Fruit fly (Drosophila melanogaster) whole organism, embryonic: ENCODE results near the gene CG43796.

ENCODE experiments used
- Awh ChIP-seq: fragments of 200-800 bp; sonication (Bioruptor generic); IDR thresholded peaks from 2 replicates; pipeline ENCODE4, ENCODE4 v1.3.6; 2022; ENCODE audit warnings: missing biosample characterization, missing genetic modification characterization
- CG12659 ChIP-seq: fragments of 200-800 bp; sonication (Bioruptor generic); optimal IDR thresholded peaks from 3 replicates; lab custom pipeline; 2017; ENCODE audit warnings: mild to moderate bottlenecking, missing biosample characterization, missing genetic modification reagents, missing genetic modification characterization
- CG14667 ChIP-seq: fragments of 200-800 bp; sonication (Bioruptor generic); IDR thresholded peaks from 2 replicates; pipeline ENCODE4 v1.3.6; 2022; ENCODE audit warnings: missing biosample characterization, missing genetic modification characterization
- CG15011 ChIP-seq: fragments of 200-800 bp; sonication (Bioruptor generic); optimal IDR thresholded peaks from 3 replicates; lab custom pipeline; 2018; ENCODE audit warnings: missing biosample characterization, mild to moderate bottlenecking, missing genetic modification characterization
- CG15479 ChIP-seq: fragments of 200-800 bp; sonication (Bioruptor generic); optimal IDR thresholded peaks from 3 replicates; lab custom pipeline; 2019; ENCODE audit warnings: missing biosample characterization, mild to moderate bottlenecking, missing genetic modification characterization, moderate library complexity
- CG17328 ChIP-seq: fragments of 200-800 bp; sonication (Bioruptor generic); IDR thresholded peaks from 2 replicates; pipeline ENCODE4 v1.3.6; 2022; ENCODE audit warnings: missing biosample characterization, missing genetic modification characterization
- CG17385 ChIP-seq: fragments of 200-800 bp; sonication (Bioruptor generic); optimal IDR thresholded peaks from 3 replicates; lab custom pipeline; 2018; ENCODE audit warnings: missing biosample characterization, mild to moderate bottlenecking, missing genetic modification characterization
- CG17612 ChIP-seq: fragments of 200-800 bp; sonication (Bioruptor generic); IDR thresholded peaks from 2 replicates; pipeline ENCODE4 v1.3.6; 2022; ENCODE audit warnings: missing biosample characterization, missing genetic modification characterization
- CG18476 ChIP-seq: fragments of 200-800 bp; sonication (Bioruptor generic); optimal IDR thresholded peaks from 2 replicates; lab custom pipeline; 2016; ENCODE audit warnings: missing biosample characterization, mild to moderate bottlenecking, missing genetic modification characterization
- CG2120 ChIP-seq: fragments of 200-800 bp; sonication (Bioruptor generic); optimal IDR thresholded peaks from 3 replicates; lab custom pipeline; 2016; ENCODE audit warnings: missing biosample characterization, missing genetic modification characterization
- CG2129 ChIP-seq: fragments of 200-800 bp; sonication (Bioruptor generic); IDR thresholded peaks from 2 replicates; pipeline ENCODE4 v1.3.6; 2022; ENCODE audit warnings: missing biosample characterization, missing genetic modification characterization; ENCODE audit not compliant: partially characterized antibody
- CG31365 ChIP-seq: fragments of 200-800 bp; sonication (Bioruptor generic); optimal IDR thresholded peaks from 2 replicates; lab custom pipeline; 2018; ENCODE audit warnings: missing biosample characterization, mild to moderate bottlenecking, missing genetic modification characterization
- CG32532 ChIP-seq: fragments of 200-800 bp; sonication (Bioruptor generic); IDR thresholded peaks from 2 replicates; pipeline ENCODE4 v1.3.6; 2022; ENCODE audit warnings: missing biosample characterization, missing genetic modification characterization
- CG32767 ChIP-seq: fragments of 200-800 bp; sonication (Bioruptor generic); IDR thresholded peaks from 2 replicates; pipeline ENCODE4 v1.3.6; 2022; ENCODE audit warnings: missing biosample characterization, missing genetic modification characterization
- CG34376 ChIP-seq: fragments of 200-800 bp; sonication (Bioruptor generic); optimal IDR thresholded peaks from 2 replicates; lab custom pipeline; 2018; ENCODE audit warnings: missing biosample characterization, mild to moderate bottlenecking, missing genetic modification characterization
- CG4328 ChIP-seq: fragments of 200-800 bp; sonication (Bioruptor generic); optimal IDR thresholded peaks from 3 replicates; lab custom pipeline; 2017; ENCODE audit warnings: missing biosample characterization, missing genetic modification reagents, missing genetic modification characterization
- CG6689 ChIP-seq: fragments of 200-800 bp; sonication (Bioruptor generic); IDR thresholded peaks from 2 replicates; pipeline ENCODE4 v1.3.6; 2022; ENCODE audit warnings: missing biosample characterization, missing genetic modification characterization
- CG6765 ChIP-seq: fragments of 200-800 bp; sonication (Bioruptor generic); optimal IDR thresholded peaks from 3 replicates; lab custom pipeline; 2017; ENCODE audit warnings: missing biosample characterization, mild to moderate bottlenecking, missing genetic modification characterization
- CG7928 ChIP-seq: fragments of 200-800 bp; sonication (Bioruptor generic); optimal IDR thresholded peaks from 2 replicates; lab custom pipeline; 2017; ENCODE audit warnings: missing biosample characterization, mild to moderate bottlenecking, missing genetic modification characterization
- CG8924 ChIP-seq: fragments of 200-800 bp; optimal IDR thresholded peaks from 3 replicates; lab custom pipeline; 2019; ENCODE audit warnings: missing biosample characterization, mild to moderate bottlenecking, missing genetic modification characterization, moderate library complexity
- Ets65A ChIP-seq: fragments of 200-800 bp; sonication (Bioruptor generic); peaks from one replicate; lab custom pipeline; 2016; ENCODE audit warnings: missing biosample characterization, missing genetic modification characterization
- GATAe ChIP-seq: fragments of 200-800 bp; sonication (Bioruptor generic); conservative IDR thresholded peaks from 2 replicates; pipeline ENCODE4 v1.3.6; 2022; ENCODE audit warnings: missing biosample characterization, missing genetic modification characterization
- HLH4C ChIP-seq: fragments of 200-800 bp; sonication (Bioruptor generic); IDR thresholded peaks from 3 replicates; pipeline ENCODE4 v1.3.6; 2022; ENCODE audit warnings: missing biosample characterization, missing genetic modification characterization; ENCODE audit not compliant: partially characterized antibody
- HLH54F ChIP-seq: fragments of 200-800 bp; sonication (Bioruptor generic); optimal IDR thresholded peaks from 3 replicates; lab custom pipeline; 2016; ENCODE audit warnings: missing biosample characterization, missing genetic modification characterization
- HmgD ChIP-seq: fragments of 200-800 bp; sonication (Bioruptor generic); optimal IDR thresholded peaks from 3 replicates; lab custom pipeline; 2016; ENCODE audit warnings: missing biosample characterization, missing genetic modification characterization
- Hmr ChIP-seq: fragments of 200-800 bp; sonication (Bioruptor generic); optimal IDR thresholded peaks from 3 replicates; lab custom pipeline; 2017; ENCODE audit warnings: mild to moderate bottlenecking, missing biosample characterization, missing genetic modification reagents, missing genetic modification characterization
- Hr78 ChIP-seq, 2 experiments: fragments of 200-800 bp in 1 of 2; fragments of >200 bp in 1 of 2; sonication (Bioruptor generic) in 1 of 2; optimal IDR thresholded peaks; 2 replicates each; lab custom pipeline; 2017 to 2019; ENCODE audit warnings: missing biosample characterization in 2 of 2, missing genetic modification characterization in 2 of 2, mild to moderate bottlenecking in 1 of 2, moderate library complexity in 1 of 2
- NC2α ChIP-seq: fragments of 200-800 bp; sonication (Bioruptor generic); optimal IDR thresholded peaks from 2 replicates; lab custom pipeline; 2016; ENCODE audit warnings: missing biosample characterization, missing genetic modification characterization
- Oaz ChIP-seq: fragments of 200-800 bp; sonication (Bioruptor generic); IDR thresholded peaks from 2 replicates; pipeline ENCODE4 v1.3.6; 2022; ENCODE audit warnings: missing biosample characterization, missing genetic modification characterization
- Oli ChIP-seq: fragments of 200-800 bp; sonication (Bioruptor generic); optimal IDR thresholded peaks from 2 replicates; lab custom pipeline; 2018; ENCODE audit warnings: missing biosample characterization, mild to moderate bottlenecking, missing genetic modification characterization, moderate library complexity
- Trl ChIP-seq, 3 experiments: fragments of >200 bp in 2 of 3; fragments of 200-800 bp in 1 of 3; sonication (Bioruptor generic) in 1 of 3; optimal IDR thresholded peaks; 2 replicates in 1 of 3; 3 replicates in 2 of 3; lab custom pipeline; 2016 to 2017; ENCODE audit warnings: missing biosample characterization in 1 of 3, missing genetic modification characterization in 1 of 3
- bowl ChIP-seq: fragments of 200-800 bp; sonication (Bioruptor generic); IDR thresholded peaks from 2 replicates; pipeline ENCODE4 v1.3.6; 2022; ENCODE audit warnings: missing biosample characterization, missing genetic modification characterization
- chif ChIP-seq, 2 experiments: fragments of 200-800 bp; sonication (Bioruptor generic); optimal IDR thresholded peaks; 3 replicates each; lab custom pipeline; 2016; ENCODE audit warnings: missing biosample characterization in 2 of 2, missing genetic modification characterization in 2 of 2
- chn ChIP-seq: fragments of 200-800 bp; sonication (Bioruptor generic); optimal IDR thresholded peaks from 2 replicates; lab custom pipeline; 2016; ENCODE audit warnings: missing biosample characterization, missing genetic modification characterization
- exex ChIP-seq: fragments of 200-800 bp; sonication (Bioruptor generic); optimal IDR thresholded peaks from 4 replicates; lab custom pipeline; 2018; ENCODE audit warnings: missing biosample characterization, mild to moderate bottlenecking, missing genetic modification characterization, moderate library complexity
- grn ChIP-seq: fragments of 200-800 bp; sonication (Bioruptor generic); optimal IDR thresholded peaks from 3 replicates; lab custom pipeline; 2017; ENCODE audit warnings: missing biosample characterization, missing genetic modification characterization
- hkb ChIP-seq, 2 experiments: fragments of 200-800 bp in 1 of 2; fragments of >200 bp in 1 of 2; sonication (Bioruptor generic) in 1 of 2; IDR thresholded peaks in 1 of 2; optimal IDR thresholded peaks in 1 of 2; 2 replicates each; pipeline versions ENCODE4 v1.3.6 to Lab custom; 2017 to 2022; ENCODE audit warnings: missing biosample characterization in 1 of 2, missing genetic modification characterization in 1 of 2
- mirr ChIP-seq: fragments of 200-800 bp; sonication (Bioruptor generic); optimal IDR thresholded peaks from 3 replicates; lab custom pipeline; 2018; ENCODE audit warnings: missing biosample characterization, mild to moderate bottlenecking, missing genetic modification characterization
- peb ChIP-seq: fragments of 200-800 bp; sonication (Bioruptor generic); IDR thresholded peaks from 2 replicates; pipeline ENCODE4 v1.3.6; 2022; ENCODE audit warnings: missing biosample characterization, missing genetic modification characterization
- schlank ChIP-seq: fragments of 200-800 bp; sonication (Bioruptor generic); optimal IDR thresholded peaks from 2 replicates; lab custom pipeline; 2018; ENCODE audit warnings: missing biosample characterization, mild to moderate bottlenecking, missing genetic modification characterization
- sd ChIP-seq: fragments of 200-800 bp; sonication (Bioruptor generic); optimal IDR thresholded peaks from 3 replicates; lab custom pipeline; 2018; ENCODE audit warnings: missing biosample characterization, mild to moderate bottlenecking, missing genetic modification characterization, moderate library complexity
- sisA ChIP-seq: fragments of 200-800 bp; sonication (Bioruptor generic); IDR thresholded peaks from 2 replicates; pipeline ENCODE4 v1.3.6; 2022; ENCODE audit warnings: missing biosample characterization, missing genetic modification characterization
- slbo ChIP-seq: fragments of 200-800 bp; sonication (Bioruptor generic); IDR thresholded peaks from 2 replicates; pipeline ENCODE4 v1.3.6; 2022; ENCODE audit warnings: missing biosample characterization, missing genetic modification characterization
- slp2 ChIP-seq: fragments of 200-800 bp; sonication (Bioruptor generic); optimal IDR thresholded peaks from 2 replicates; lab custom pipeline; 2016; ENCODE audit warnings: missing biosample characterization, missing genetic modification characterization
- sna ChIP-seq: fragments of 200-800 bp; sonication (Bioruptor generic); IDR thresholded peaks from 2 replicates; pipeline ENCODE4 v1.3.6; 2022; ENCODE audit warnings: missing biosample characterization, missing genetic modification characterization; ENCODE audit not compliant: partially characterized antibody
- sr ChIP-seq: fragments of 200-800 bp; sonication (Bioruptor generic); IDR thresholded peaks from 3 replicates; pipeline ENCODE4 v1.3.6; 2022; ENCODE audit warnings: missing biosample characterization, missing genetic modification characterization
- tio ChIP-seq: fragments of 200-800 bp; sonication (Bioruptor generic); optimal IDR thresholded peaks from 2 replicates; lab custom pipeline; 2017; ENCODE audit warnings: missing biosample characterization, missing genetic modification characterization, inconsistent platforms
- vnd ChIP-seq: fragments of 200-800 bp; sonication (Bioruptor generic); IDR thresholded peaks from 3 replicates; pipeline ENCODE4 v1.3.6; 2022; ENCODE audit warnings: missing biosample characterization, missing genetic modification characterization; ENCODE audit not compliant: partially characterized antibody

CG43796 gene

DNA sequence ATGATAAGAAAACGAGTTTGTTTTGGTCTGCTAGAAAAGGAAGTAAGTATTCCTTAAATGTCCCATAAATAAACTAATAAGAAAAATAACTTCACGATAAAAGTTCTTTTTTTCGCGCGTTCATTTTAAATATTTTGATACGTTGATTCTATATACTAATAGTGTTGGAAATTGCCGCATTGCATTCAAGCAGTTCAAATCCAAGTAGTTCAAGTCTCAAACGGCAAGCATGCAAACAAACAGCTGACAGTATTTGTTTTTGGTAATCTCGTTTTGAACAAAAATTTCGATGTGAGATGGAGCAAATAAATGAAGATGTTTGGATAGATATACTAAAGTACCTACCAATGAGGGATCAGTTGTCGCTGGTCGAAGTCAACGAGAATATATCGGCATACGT is 6.6 kb downstream of the CG43796 start, which contains the start of gene CG13088 (continued):
- TF ChIP-seq Trl (optimal IDR thresholded peaks at IDR 0.05; lab: Kevin White, UChicago), result no peak
- TF ChIP-seq Trl (GFP tag; optimal IDR thresholded peaks at IDR 0.05; lab: Kevin White, UChicago), result peak; percentile 33
- no peak for TF ChIP-seq CG17612 (GFP tag; lab: Robert Waterston, UW)
- TF ChIP-seq HLH54F (GFP tag; lab: Kevin White, UChicago), result peak; percentile 55
- TF ChIP-seq CG31365 (tag; lab: Kevin White, UChicago), result peak; percentile 99

- TF ChIP-seq CG2120 (GFP tag; lab: Kevin White, UChicago) (no peak), Oaz (no peak), HLH4C (no peak), CG32532 (GFP tag; lab: Robert Waterston, UW) (no peak), peb (GFP tag; lab: Robert Waterston, UW) (no peak), grn (GFP tag; lab: Kevin White, UChicago) (no peak), CG32767 (no peak), hkb (optimal IDR thresholded peaks at IDR 0.05; lab: Kevin White, UChicago) (no peak), hkb (GFP tag; IDR thresholded peaks at IDR 0.05; lab: Robert Waterston, UW) (no peak), CG8924 (no peak), bowl (GFP tag; lab: Robert Waterston, UW) (no peak), CG6689 (no peak), tio (GFP tag; lab: Kevin White, UChicago) (no peak), sisA (no peak), CG17385 (no peak), chn (GFP tag; lab: Kevin White, UChicago) (no peak), CG7928 (GFP tag; lab: Kevin White, UChicago) (no peak), Hmr (GFP tag; lab: Kevin White, UChicago) (no peak), Hr78 (GFP tag; optimal IDR thresholded peaks at IDR 0.05; lab: Kevin White, UChicago) (no peak), CG6765 (no peak)
These were observed 8.3 kb downstream of the CG43796 start, which contains the start of gene CG43400 for dm6 chr2L:8490439-8490838. CG43400 (plus strand) TSS chr2L:8490739.

dm6 chr2L:8496269-8496668 is 14.1 kb downstream of the CG43796 start, which contains the start of gene Bace:
Bace (minus strand) TSS chr2L:8496307.
- TF ChIP-seq sd (tag; lab: Kevin White, UChicago), result peak; percentile 53
- no peak for TF ChIP-seq sna
- TF ChIP-seq exex, result peak; percentile 93
- no peak for TF ChIP-seq Awh (GFP tag; lab: Robert Waterston, UW)
- no peak for TF ChIP-seq CG17328
- TF ChIP-seq CG34376, result peak; percentile 85
- no peak for TF ChIP-seq schlank (tag; lab: Kevin White, UChicago)
- peak; percentile 70 for TF ChIP-seq mirr
- TF ChIP-seq CG12659 (GFP tag; lab: Kevin White, UChicago), result no peak
- TF ChIP-seq vnd, result 0 out of 3 replicates have a peak, but pooled peaks have one; percentile 40
- no peak for TF ChIP-seq chif (GFP tag; optimal IDR thresholded peaks at IDR 0.05; lab: Kevin White, UChicago)
- no peak for TF ChIP-seq NC2α (GFP tag; lab: Kevin White, UChicago)
- peak; percentile 85 for TF ChIP-seq grn (GFP tag; lab: Kevin White, UChicago)
- no peak for TF ChIP-seq slbo (GFP tag; lab: Robert Waterston, UW)
- TF ChIP-seq HmgD (GFP tag; lab: Kevin White, UChicago), result no peak
- TF ChIP-seq Hmr (GFP tag; lab: Kevin White, UChicago), result no peak
- TF ChIP-seq GATAe (GFP tag; lab: Robert Waterston, UW), result peak; percentile 45; the same call in 1 of the 2 replicates
- no peak for TF ChIP-seq CG2129 (GFP tag; lab: Robert Waterston, UW)
- no peak for TF ChIP-seq Hr78 (GFP tag; optimal IDR thresholded peaks at IDR 0.05; lab: Kevin White, UChicago)
- TF ChIP-seq sr (GFP tag; lab: Robert Waterston, UW), result no peak
- no peak for TF ChIP-seq Oli (tag; lab: Kevin White, UChicago)
- TF ChIP-seq slp2, result no peak
- TF ChIP-seq CG14667 (GFP tag; lab: Robert Waterston, UW), result no peak
- TF ChIP-seq CG18476, result no peak
- TF ChIP-seq CG15011, result no peak
- TF ChIP-seq Ets65A (GFP tag; lab: Kevin White, UChicago), result peak; percentile 49
- no peak for TF ChIP-seq CG4328 (GFP tag; lab: Kevin White, UChicago)
- TF ChIP-seq CG15479, result no peak
